Worm (Caenorhabditis elegans) whole organism, L1 larva: ENCODE results near the gene fkh-7.

ENCODE experiments used
- C16A3.4 ChIP-seq: fragments of 150-350 bp; optimal IDR thresholded peaks from 2 replicates; lab custom pipeline; 2014; ENCODE audit warnings: missing biosample characterization, missing genetic modification characterization
- aha-1 ChIP-seq: fragments of 150-350 bp; optimal IDR thresholded peaks from 2 replicates; lab custom pipeline; 2014; ENCODE audit warnings: missing biosample characterization, missing genetic modification characterization
- aly-2 ChIP-seq: fragments of 150-350 bp; optimal IDR thresholded peaks from 2 replicates; lab custom pipeline; 2014; ENCODE audit warnings: missing biosample characterization, missing genetic modification characterization
- ceh-63 ChIP-seq: fragments of 200-800 bp; sonication (Bioruptor generic); optimal IDR thresholded peaks from 2 replicates; lab custom pipeline; 2018; ENCODE audit warnings: mild to moderate bottlenecking, missing genetic modification characterization, missing compliant biosample characterization
- ceh-8 ChIP-seq: fragments of 200-800 bp; sonication (Bioruptor generic); optimal IDR thresholded peaks from 2 replicates; lab custom pipeline; 2018; ENCODE audit warnings: mild to moderate bottlenecking, missing genetic modification characterization, moderate library complexity, missing compliant biosample characterization
- ceh-82 ChIP-seq, 3 experiments: fragments of 150-350 bp in 1 of 3; sonication (generic microtip) in 2 of 3; optimal IDR thresholded peaks; 2 replicates each; lab custom pipeline; 2014 to 2017; ENCODE audit warnings: missing biosample characterization in 3 of 3, missing genetic modification characterization in 3 of 3
- ceh-90 ChIP-seq: sonication (generic microtip); optimal IDR thresholded peaks from 2 replicates; lab custom pipeline; 2016; ENCODE audit warnings: missing genetic modification characterization, missing compliant biosample characterization
- dsc-1 ChIP-seq: sonication (generic microtip); optimal IDR thresholded peaks from 2 replicates; lab custom pipeline; 2016; ENCODE audit warnings: mild to moderate bottlenecking, missing genetic modification characterization, missing compliant biosample characterization
- egl-13 ChIP-seq: sonication (generic microtip); optimal IDR thresholded peaks from 2 replicates; lab custom pipeline; 2016; ENCODE audit warnings: missing genotype, missing genetic modification reagents, missing genetic modification characterization, missing compliant biosample characterization
- elt-3 ChIP-seq, 6 experiments: fragments of 150-350 bp in 1 of 6; sonication (generic microtip); optimal IDR thresholded peaks; 2 replicates each; lab custom pipeline; 2017 to 2018; ENCODE audit warnings: missing biosample characterization in 6 of 6, missing genetic modification characterization in 6 of 6, inconsistent platforms in 1 of 6
- fkh-4 ChIP-seq: sonication (generic microtip); optimal IDR thresholded peaks from 2 replicates; lab custom pipeline; 2016; ENCODE audit warnings: missing compliant biosample characterization, missing genetic modification characterization, borderline replicate concordance
- fkh-8 ChIP-seq: sonication (generic microtip); optimal IDR thresholded peaks from 2 replicates; lab custom pipeline; 2016; ENCODE audit warnings: mild to moderate bottlenecking, missing genetic modification characterization, missing compliant biosample characterization
- grh-1 ChIP-seq: fragments of 200-800 bp; sonication (Bioruptor generic); IDR thresholded peaks from 2 replicates; pipeline ENCODE4 v1.3.6; 2022; ENCODE audit warnings: missing genetic modification reagents, missing genetic modification characterization, missing compliant biosample characterization
- hlh-17 ChIP-seq: fragments of 200-800 bp; sonication (Bioruptor generic); optimal IDR thresholded peaks from 2 replicates; lab custom pipeline; 2018; ENCODE audit warnings: missing genetic modification characterization, mild to moderate bottlenecking, missing compliant biosample characterization, moderate library complexity, borderline replicate concordance
- hlh-4 ChIP-seq: sonication (generic microtip); optimal IDR thresholded peaks from 2 replicates; lab custom pipeline; 2016; ENCODE audit warnings: mild to moderate bottlenecking, missing genetic modification characterization, missing compliant biosample characterization
- irx-1 ChIP-seq: sonication (generic microtip); optimal IDR thresholded peaks from 2 replicates; lab custom pipeline; 2016; ENCODE audit warnings: missing genetic modification characterization, missing compliant biosample characterization
- lin-13 ChIP-seq: fragments of 150-350 bp; optimal IDR thresholded peaks from 2 replicates; lab custom pipeline; 2014; ENCODE audit warnings: missing biosample characterization, missing genetic modification reagents, missing genetic modification characterization
- lin-14 ChIP-seq: fragments of 200-800 bp; sonication (Bioruptor generic); optimal IDR thresholded peaks from 2 replicates; lab custom pipeline; 2018; ENCODE audit warnings: mild to moderate bottlenecking, missing genetic modification characterization, moderate library complexity, missing compliant biosample characterization
- lin-15B ChIP-seq: fragments of 150-350 bp; sonication (generic microtip); optimal IDR thresholded peaks from 3 replicates; lab custom pipeline; 2014; ENCODE audit warnings: missing biosample characterization, missing genetic modification characterization
- lin-35 ChIP-seq, 2 experiments: fragments of 150-350 bp; optimal IDR thresholded peaks; 2 replicates each; lab custom pipeline; 2014; ENCODE audit warnings: missing biosample characterization in 2 of 2, missing genetic modification characterization in 2 of 2, missing genetic modification reagents in 2 of 2
- lin-39 ChIP-seq: fragments of 150-350 bp; optimal IDR thresholded peaks from 2 replicates; lab custom pipeline; 2014; ENCODE audit warnings: missing biosample characterization, missing genetic modification reagents, missing genetic modification characterization
- lir-3 ChIP-seq: sonication (generic microtip); optimal IDR thresholded peaks from 2 replicates; lab custom pipeline; 2016; ENCODE audit warnings: mild to moderate bottlenecking, missing genetic modification characterization, moderate library complexity, missing compliant biosample characterization; ENCODE audit not compliant: poor library complexity
- mab-9 ChIP-seq: fragments of 200-800 bp; sonication (Bioruptor generic); IDR thresholded peaks from 2 replicates; pipeline ENCODE4 v1.3.6; 2022; ENCODE audit warnings: missing genetic modification reagents, missing genetic modification characterization, missing compliant biosample characterization
- mdl-1 ChIP-seq, 2 experiments: fragments of 150-350 bp; optimal IDR thresholded peaks; 2 replicates each; lab custom pipeline; 2014 to 2017; ENCODE audit warnings: missing biosample characterization in 2 of 2, missing genetic modification characterization in 2 of 2, inconsistent platforms in 1 of 2
- mef-2 ChIP-seq: fragments of 150-350 bp; optimal IDR thresholded peaks from 2 replicates; lab custom pipeline; 2014; ENCODE audit warnings: missing biosample characterization, missing genetic modification characterization
- nhr-12 ChIP-seq: sonication (generic microtip); optimal IDR thresholded peaks from 2 replicates; lab custom pipeline; 2017; ENCODE audit warnings: missing biosample characterization, missing genetic modification characterization
- nhr-20 ChIP-seq: sonication (generic microtip); optimal IDR thresholded peaks from 2 replicates; lab custom pipeline; 2016; ENCODE audit warnings: mild to moderate bottlenecking, missing genetic modification characterization, missing compliant biosample characterization
- nhr-237 ChIP-seq: fragments of 150-350 bp; optimal IDR thresholded peaks from 2 replicates; lab custom pipeline; 2014; ENCODE audit warnings: missing biosample characterization, missing genetic modification characterization
- nhr-47 ChIP-seq: sonication (generic microtip); optimal IDR thresholded peaks from 2 replicates; lab custom pipeline; 2016; ENCODE audit warnings: mild to moderate bottlenecking, missing genetic modification characterization, moderate library complexity, missing compliant biosample characterization
- nhr-71 ChIP-seq: sonication (generic microtip); optimal IDR thresholded peaks from 2 replicates; lab custom pipeline; 2016; ENCODE audit warnings: mild to moderate bottlenecking, missing genetic modification characterization, moderate library complexity, missing compliant biosample characterization
- nhr-77 ChIP-seq: fragments of 150-350 bp; optimal IDR thresholded peaks from 2 replicates; lab custom pipeline; 2014; ENCODE audit warnings: missing biosample characterization, missing genetic modification characterization
- nhr-84 ChIP-seq: sonication (generic microtip); optimal IDR thresholded peaks from 2 replicates; lab custom pipeline; 2017; ENCODE audit warnings: missing biosample characterization, missing genetic modification characterization
- pag-3 ChIP-seq: sonication (generic microtip); optimal IDR thresholded peaks from 2 replicates; lab custom pipeline; 2017; ENCODE audit warnings: missing genetic modification characterization, mild to moderate bottlenecking, missing compliant biosample characterization, antibody characterized with exemption, borderline replicate concordance; ENCODE audit not compliant: insufficient read depth
- pax-3 ChIP-seq: fragments of 200-800 bp; sonication (Bioruptor generic); optimal IDR thresholded peaks from 2 replicates; lab custom pipeline; 2018; ENCODE audit warnings: mild to moderate bottlenecking, missing genetic modification characterization, moderate library complexity, missing compliant biosample characterization
- pqm-1 ChIP-seq: sonication (generic microtip); optimal IDR thresholded peaks from 3 replicates; lab custom pipeline; 2017; ENCODE audit warnings: missing biosample characterization, missing genetic modification characterization
- snpc-4 ChIP-seq: fragments of 150-350 bp; optimal IDR thresholded peaks from 2 replicates; lab custom pipeline; 2014; ENCODE audit warnings: missing biosample characterization, missing genetic modification characterization
- snu-23 ChIP-seq: sonication (generic microtip); optimal IDR thresholded peaks from 2 replicates; lab custom pipeline; 2016; ENCODE audit warnings: missing genetic modification characterization, missing compliant biosample characterization
- sup-37 ChIP-seq: fragments of 200-800 bp; sonication (Bioruptor generic); optimal IDR thresholded peaks from 2 replicates; lab custom pipeline; 2018; ENCODE audit warnings: mild to moderate bottlenecking, missing genetic modification characterization, missing compliant biosample characterization
- swsn-7 ChIP-seq: sonication (generic microtip); optimal IDR thresholded peaks from 2 replicates; lab custom pipeline; 2016; ENCODE audit warnings: missing genetic modification characterization, missing compliant biosample characterization
- tbx-2 ChIP-seq: sonication (generic microtip); optimal IDR thresholded peaks from 2 replicates; lab custom pipeline; 2016; ENCODE audit warnings: missing genetic modification characterization, missing compliant biosample characterization
- unc-30 ChIP-seq: sonication (generic microtip); optimal IDR thresholded peaks from 2 replicates; lab custom pipeline; 2017; ENCODE audit warnings: missing biosample characterization, missing genetic modification characterization
- unc-86 ChIP-seq: sonication (generic microtip); optimal IDR thresholded peaks from 2 replicates; lab custom pipeline; 2016; ENCODE audit warnings: missing genetic modification characterization, missing compliant biosample characterization
- vab-15 ChIP-seq: sonication (generic microtip); optimal IDR thresholded peaks from 2 replicates; lab custom pipeline; 2017; ENCODE audit warnings: missing genotype, mild to moderate bottlenecking, missing genetic modification characterization, missing compliant biosample characterization
- zip-4 ChIP-seq: fragments of 200-800 bp; sonication (Bioruptor generic); optimal IDR thresholded peaks from 2 replicates; lab custom pipeline; 2018; ENCODE audit warnings: mild to moderate bottlenecking, missing genetic modification characterization, moderate library complexity, missing compliant biosample characterization
- ztf-11 ChIP-seq, 2 experiments: sonication (generic microtip); optimal IDR thresholded peaks; 2 replicates each; lab custom pipeline; 2016 to 2017; ENCODE audit warnings: missing genetic modification characterization in 2 of 2, missing biosample characterization in 1 of 2, missing compliant biosample characterization in 1 of 2
- ztf-4 ChIP-seq: fragments of 150-350 bp; optimal IDR thresholded peaks from 2 replicates; lab custom pipeline; 2014; ENCODE audit warnings: missing biosample characterization, missing genetic modification characterization

Gene fkh-7

ce11 chrIV:5632536-5632935 is 48.1 kb downstream of the fkh-7 start:
- TF ChIP-seq pqm-1 (no peak), mab-9 (GFP tag; lab: Robert Waterston, UW) (no peak), zip-4 (GFP tag; lab: Kevin White, UChicago) (no peak), lir-3 (tag; lab: Kevin White, UChicago) (no peak), nhr-84 (no peak), sup-37 (no peak), snpc-4 (tag; lab: Kevin White, UChicago) (no peak)

ce11 chrIV:5635551-5635950 is 51.1 kb downstream of the fkh-7 start, which contains the start of gene srd-13:
TSS of gene srd-13 (minus strand) at chrIV:5635651.
- TF ChIP-seq unc-30 (tag; lab: Kevin White, UChicago): no peak
- TF ChIP-seq ceh-63 (GFP tag; lab: Kevin White, UChicago): no peak
- TF ChIP-seq nhr-71 (tag; lab: Kevin White, UChicago): no peak
- TF ChIP-seq mef-2: no peak
- no peak for TF ChIP-seq nhr-47 (tag; lab: Kevin White, UChicago)
- no peak for TF ChIP-seq lin-14 (GFP tag; lab: Kevin White, UChicago)
- no peak for TF ChIP-seq swsn-7
- TF ChIP-seq snu-23: no peak
- TF ChIP-seq pag-3 (tag; lab: Kevin White, UChicago): no peak
- TF ChIP-seq pax-3: no peak
- TF ChIP-seq tbx-2 (tag; lab: Kevin White, UChicago): no peak
- no peak for TF ChIP-seq ceh-8 (GFP tag; lab: Kevin White, UChicago)
- TF ChIP-seq ztf-11 (tag; optimal IDR thresholded peaks at IDR 0.05; lab: Kevin White, UChicago): no peak
- no peak for TF ChIP-seq unc-86 (tag; lab: Kevin White, UChicago)

- TF ChIP-seq aha-1 (tag; lab: Kevin White, UChicago): no peak
- no peak for TF ChIP-seq hlh-17 (GFP tag; lab: Kevin White, UChicago)
Observed at ce11 chrIV:5645514-5646052, 61.1 kb downstream of the fkh-7 start, which contains the start of the genes srd-8 and B0547.2. TSS of gene srd-8 (minus strand) at chrIV:5645614. TSS of gene B0547.2 (plus strand) at chrIV:5646002.

ce11 chrIV:5649073-5649583 is 64.6 kb downstream of the fkh-7 start, which contains the start of gene csn-5:
TSS of gene csn-5 (plus strand) at chrIV:5649533.
- TF ChIP-seq egl-13 (tag; lab: Kevin White, UChicago): no peak
- TF ChIP-seq mdl-1 (tag; optimal IDR thresholded peaks at IDR 0.05; lab: Kevin White, UChicago): no peak
- TF ChIP-seq fkh-8 (tag; lab: Kevin White, UChicago): no peak
- TF ChIP-seq ztf-4 (tag; lab: Kevin White, UChicago): no peak
- no peak for TF ChIP-seq lin-13 (GFP tag; lab: Kevin White, UChicago)
- TF ChIP-seq nhr-20 (tag; lab: Kevin White, UChicago): peak; percentile 33
- TF ChIP-seq nhr-12 (tag; lab: Kevin White, UChicago): no peak
- no peak for TF ChIP-seq ceh-82 (tag; optimal IDR thresholded peaks at IDR 0.05; lab: Kevin White, UChicago)
- no peak for TF ChIP-seq vab-15
- no peak for TF ChIP-seq lin-15B
- peak; percentile 14 for TF ChIP-seq C16A3.4 (tag; lab: Kevin White, UChicago)
- TF ChIP-seq snu-23: no peak
- TF ChIP-seq aly-2 (tag; lab: Kevin White, UChicago): no peak
- TF ChIP-seq fkh-4 (tag; lab: Kevin White, UChicago): no peak
- no peak for TF ChIP-seq irx-1 (tag; lab: Kevin White, UChicago)
- no peak for TF ChIP-seq elt-3 (tag; optimal IDR thresholded peaks at IDR 0.05; lab: Kevin White, UChicago)
- no peak for TF ChIP-seq hlh-4 (tag; lab: Kevin White, UChicago)
- no peak for TF ChIP-seq nhr-237 (tag; lab: Kevin White, UChicago)
- no peak for TF ChIP-seq dsc-1 (tag; lab: Kevin White, UChicago)
- no peak for TF ChIP-seq grh-1
- TF ChIP-seq nhr-77: no peak
- no peak for TF ChIP-seq unc-86 (tag; lab: Kevin White, UChicago)
- TF ChIP-seq ceh-90 (tag; lab: Kevin White, UChicago): no peak
- no peak for TF ChIP-seq lir-3 (tag; lab: Kevin White, UChicago)
- TF ChIP-seq lin-35 (GFP tag; optimal IDR thresholded peaks at IDR 0.05; lab: Kevin White, UChicago): peak in 1 of 2 experiments; percentile 18
- no peak for TF ChIP-seq lin-39 (tag; lab: Kevin White, UChicago)
- no peak for TF ChIP-seq nhr-47 (tag; lab: Kevin White, UChicago)
